Fruit fly (Drosophila melanogaster): Measurements from ENCODE around the gene AMPKalpha.

dm6 chrX:1398455-1399055, 23.2 kb downstream of the AMPKalpha start:
- TF ChIP-seq Dll (GFP tag; IDR thresholded peaks at IDR 0.05; ENCODE audit: partially characterized antibody), result no peak
- peak; percentile 50; the same call in 1 of the 2 replicates for TF ChIP-seq dan (GFP tag; IDR thresholded peaks at IDR 0.05)
- 0 out of 2 replicates have a peak, but pooled peaks have one; percentile 35 for TF ChIP-seq gsb (GFP tag; IDR thresholded peaks at IDR 0.05)
- TF ChIP-seq Poxn (GFP tag; IDR thresholded peaks at IDR 0.05), result 0 out of 2 replicates have a peak, but pooled peaks have one; percentile 29
- TF ChIP-seq CG6689 (GFP tag; IDR thresholded peaks at IDR 0.05), result peak; percentile 73; the same call in 1 of the 2 replicates
- peak; percentile 53 for TF ChIP-seq Oaz (GFP tag; IDR thresholded peaks at IDR 0.05)
- peak; percentile 59 for TF ChIP-seq CG4404 (GFP tag; IDR thresholded peaks at IDR 0.05)
- TF ChIP-seq Sox102F (GFP tag; optimal IDR thresholded peaks at IDR 0.05), result peak; percentile 66
- peak; percentile 21 for TF ChIP-seq ab (GFP tag; optimal IDR thresholded peaks at IDR 0.05)
- no peak for TF ChIP-seq grn (GFP tag; optimal IDR thresholded peaks at IDR 0.05)
- peak; percentile 42 for TF ChIP-seq bab2 (GFP tag; optimal IDR thresholded peaks at IDR 0.05)
- TF ChIP-seq CG4820 (GFP tag; optimal IDR thresholded peaks at IDR 0.05), result peak; percentile 63
- peak in 1 of 3 experiments; percentile 38 for TF ChIP-seq lola (GFP tag; optimal IDR thresholded peaks at IDR 0.05)

All from whole organism, embryonic.